Fruit fly (Drosophila melanogaster) whole organism, embryonic: ENCODE measurements around the gene CG32816.
A peak's percentile ranks its signal among the peaks of the same experiment; 100 is the strongest.

Experiments
- Blimp-1 ChIP-seq: fragments of 200-800 bp; sonication (Bioruptor generic); optimal IDR thresholded peaks from 3 replicates; lab custom pipeline; 2018; ENCODE audit warnings: missing biosample characterization, missing genetic modification characterization, mild to moderate bottlenecking, moderate library complexity, missing genetic modification reagents
- CG11247 ChIP-seq: fragments of 200-800 bp; sonication (Bioruptor generic); IDR thresholded peaks from 2 replicates; pipeline ENCODE4 v1.3.6; 2022; ENCODE audit warnings: missing biosample characterization, missing genetic modification characterization
- CG11504 ChIP-seq: fragments of 200-800 bp; sonication (Bioruptor generic); optimal IDR thresholded peaks from 3 replicates; lab custom pipeline; 2019; ENCODE audit warnings: missing biosample characterization, mild to moderate bottlenecking, missing genetic modification characterization, moderate library complexity
- CG12236 ChIP-seq: fragments of 200-800 bp; sonication (Bioruptor generic); optimal IDR thresholded peaks from 2 replicates; lab custom pipeline; 2016; ENCODE audit warnings: missing biosample characterization, missing genetic modification characterization
- CG12299 ChIP-seq: fragments of 200-800 bp; sonication (Bioruptor generic); optimal IDR thresholded peaks from 2 replicates; lab custom pipeline; 2018; ENCODE audit warnings: missing biosample characterization, mild to moderate bottlenecking, missing genetic modification characterization
- CG12391 ChIP-seq: fragments of 200-800 bp; sonication (Bioruptor generic); optimal IDR thresholded peaks from 3 replicates; lab custom pipeline; 2018; ENCODE audit warnings: missing biosample characterization, mild to moderate bottlenecking, missing genetic modification characterization, moderate library complexity
- CG13123 ChIP-seq: fragments of 200-800 bp; sonication (Bioruptor generic); optimal IDR thresholded peaks from 2 replicates; lab custom pipeline; 2016; ENCODE audit warnings: missing biosample characterization, missing genetic modification characterization
- CG14710 ChIP-seq: fragments of 200-800 bp; sonication (Bioruptor generic); optimal IDR thresholded peaks from 3 replicates; lab custom pipeline; 2019; ENCODE audit warnings: missing biosample characterization, mild to moderate bottlenecking, missing genetic modification characterization, moderate library complexity
- CG15696 ChIP-seq: fragments of 200-800 bp; sonication (Bioruptor generic); optimal IDR thresholded peaks from 2 replicates; lab custom pipeline; 2019; ENCODE audit warnings: missing biosample characterization, mild to moderate bottlenecking, missing genetic modification characterization, moderate library complexity
- CG18619 ChIP-seq: fragments of 200-800 bp; sonication (Bioruptor generic); optimal IDR thresholded peaks from 3 replicates; lab custom pipeline; 2017; ENCODE audit warnings: missing biosample characterization, mild to moderate bottlenecking, missing genetic modification characterization
- CG2712 ChIP-seq: fragments of 200-800 bp; optimal IDR thresholded peaks from 3 replicates; lab custom pipeline; 2019; ENCODE audit warnings: missing biosample characterization, mild to moderate bottlenecking, missing genetic modification characterization, moderate library complexity
- CG4424 ChIP-seq: fragments of 200-800 bp; sonication (Bioruptor generic); optimal IDR thresholded peaks from 3 replicates; lab custom pipeline; 2016; ENCODE audit warnings: missing biosample characterization, missing genetic modification characterization
- CG4730 ChIP-seq: fragments of 200-800 bp; sonication (Bioruptor generic); IDR thresholded peaks from 2 replicates; pipeline ENCODE4 v1.3.6; 2022; ENCODE audit warnings: missing biosample characterization, missing genetic modification characterization
- CG6272 ChIP-seq: fragments of 200-800 bp; sonication (Bioruptor generic); IDR thresholded peaks from 2 replicates; pipeline ENCODE4 v1.3.6; 2022; ENCODE audit warnings: missing biosample characterization, missing genetic modification characterization
- CG6683 ChIP-seq: fragments of 200-800 bp; sonication (Bioruptor generic); optimal IDR thresholded peaks from 2 replicates; lab custom pipeline; 2017; ENCODE audit warnings: missing biosample characterization, mild to moderate bottlenecking, missing genetic modification characterization, missing genetic modification reagents
- CG6791 ChIP-seq: fragments of 200-800 bp; sonication (Bioruptor generic); IDR thresholded peaks from 3 replicates; pipeline ENCODE4 v1.3.6; 2022; ENCODE audit warnings: missing biosample characterization, missing genetic modification characterization; ENCODE audit not compliant: partially characterized antibody
- CG7556 ChIP-seq: fragments of 200-800 bp; sonication (Bioruptor generic); optimal IDR thresholded peaks from 2 replicates; lab custom pipeline; 2017; ENCODE audit warnings: missing biosample characterization, mild to moderate bottlenecking, missing genetic modification characterization
- CG8944 ChIP-seq: fragments of 200-800 bp; sonication (Bioruptor generic); optimal IDR thresholded peaks from 3 replicates; lab custom pipeline; 2016; ENCODE audit warnings: missing biosample characterization, missing genetic modification characterization
- CG9437 ChIP-seq: fragments of 200-800 bp; sonication (Bioruptor generic); optimal IDR thresholded peaks from 2 replicates; lab custom pipeline; 2018; ENCODE audit warnings: missing biosample characterization, mild to moderate bottlenecking, missing genetic modification characterization
- Deaf1 ChIP-seq: fragments of 200-800 bp; optimal IDR thresholded peaks from 3 replicates; lab custom pipeline; 2019; ENCODE audit warnings: missing biosample characterization, mild to moderate bottlenecking, missing genetic modification characterization, moderate library complexity
- HmgZ ChIP-seq: fragments of 200-800 bp; sonication (Bioruptor generic); optimal IDR thresholded peaks from 2 replicates; lab custom pipeline; 2018; ENCODE audit warnings: missing biosample characterization, mild to moderate bottlenecking, missing genetic modification characterization
- Kr ChIP-seq: fragments of 200-800 bp; sonication (Bioruptor generic); optimal IDR thresholded peaks from 2 replicates; lab custom pipeline; 2017; ENCODE audit warnings: missing biosample characterization, mild to moderate bottlenecking, missing genetic modification characterization
- MTF-1 ChIP-seq: fragments of 200-800 bp; sonication (Bioruptor generic); optimal IDR thresholded peaks from 2 replicates; lab custom pipeline; 2018; ENCODE audit warnings: missing biosample characterization, mild to moderate bottlenecking, missing genetic modification characterization, borderline replicate concordance
- Med ChIP-seq: fragments of 200-800 bp; sonication (Bioruptor generic); peaks from one replicate; lab custom pipeline; 2016; ENCODE audit warnings: missing biosample characterization, missing genetic modification characterization, mild to moderate bottlenecking, inconsistent platforms, moderate library complexity
- Mrtf ChIP-seq: fragments of 200-800 bp; sonication (Bioruptor generic); IDR thresholded peaks from 3 replicates; pipeline ENCODE4 v1.3.6; 2022; ENCODE audit warnings: missing biosample characterization, missing genetic modification characterization
- Neu2 ChIP-seq: fragments of 200-800 bp; sonication (Bioruptor generic); optimal IDR thresholded peaks from 3 replicates; lab custom pipeline; 2016; ENCODE audit warnings: missing biosample characterization, missing genetic modification characterization, borderline replicate concordance
- Pdp1 ChIP-seq, 2 experiments: fragments of 200-800 bp; sonication (Bioruptor generic); optimal IDR thresholded peaks; 3 replicates each; lab custom pipeline; 2016; ENCODE audit warnings: missing biosample characterization in 2 of 2, missing genetic modification characterization in 2 of 2, mild to moderate bottlenecking in 1 of 2, moderate library complexity in 1 of 2
- Taf1 ChIP-seq: fragments of 200-800 bp; sonication (Bioruptor generic); IDR thresholded peaks from 2 replicates; pipeline ENCODE4 v1.3.6; 2022; ENCODE audit warnings: missing biosample characterization, missing genetic modification characterization
- al ChIP-seq: fragments of 200-800 bp; sonication (Bioruptor generic); IDR thresholded peaks from 2 replicates; pipeline ENCODE4 v1.3.6; 2022; ENCODE audit warnings: missing biosample characterization, missing genetic modification characterization
- ara ChIP-seq: fragments of 200-800 bp; sonication (Bioruptor generic); IDR thresholded peaks from 2 replicates; pipeline ENCODE4 v1.3.6; 2022; ENCODE audit warnings: missing biosample characterization, missing genetic modification characterization
- dimm ChIP-seq: fragments of 200-800 bp; sonication (Bioruptor generic); IDR thresholded peaks from 2 replicates; pipeline ENCODE4 v1.3.6; 2022; ENCODE audit warnings: missing biosample characterization, missing genetic modification characterization
- dmrt11E ChIP-seq: fragments of 200-800 bp; sonication (Bioruptor generic); optimal IDR thresholded peaks from 3 replicates; lab custom pipeline; 2018; ENCODE audit warnings: missing biosample characterization, mild to moderate bottlenecking, missing genetic modification characterization, moderate library complexity
- gsb-n ChIP-seq: fragments of 200-800 bp; sonication (Bioruptor generic); optimal IDR thresholded peaks from 3 replicates; lab custom pipeline; 2018; ENCODE audit warnings: missing biosample characterization, mild to moderate bottlenecking, missing genetic modification characterization
- h ChIP-seq: fragments of >200 bp; optimal IDR thresholded peaks from 2 replicates; lab custom pipeline; 2017
- jumu ChIP-seq: fragments of 200-800 bp; sonication (Bioruptor generic); optimal IDR thresholded peaks from 3 replicates; lab custom pipeline; 2016; ENCODE audit warnings: missing biosample characterization, missing genetic modification characterization
- kah ChIP-seq: fragments of 200-800 bp; sonication (Bioruptor generic); optimal IDR thresholded peaks from 2 replicates; lab custom pipeline; 2018; ENCODE audit warnings: missing biosample characterization, mild to moderate bottlenecking, missing genetic modification characterization
- ken ChIP-seq: fragments of 200-800 bp; sonication (Bioruptor generic); IDR thresholded peaks from 3 replicates; pipeline ENCODE4 v1.3.6; 2022; ENCODE audit warnings: missing biosample characterization, missing genetic modification characterization
- maf-S ChIP-seq: fragments of 200-800 bp; sonication (Bioruptor generic); optimal IDR thresholded peaks from 2 replicates; lab custom pipeline; 2016; ENCODE audit warnings: missing biosample characterization, missing genetic modification characterization
- onecut ChIP-seq: fragments of 200-800 bp; sonication (Bioruptor generic); IDR thresholded peaks from 2 replicates; pipeline ENCODE4 v1.3.6; 2022; ENCODE audit warnings: missing biosample characterization, missing genetic modification characterization
- peb ChIP-seq: fragments of 200-800 bp; sonication (Bioruptor generic); IDR thresholded peaks from 2 replicates; pipeline ENCODE4 v1.3.6; 2022; ENCODE audit warnings: missing biosample characterization, missing genetic modification characterization
- run ChIP-seq: fragments of 200-800 bp; sonication (Bioruptor generic); optimal IDR thresholded peaks from 3 replicates; lab custom pipeline; 2018; ENCODE audit warnings: missing biosample characterization, mild to moderate bottlenecking, missing genetic modification characterization
- salm ChIP-seq: fragments of 200-800 bp; sonication (Bioruptor generic); optimal IDR thresholded peaks from 2 replicates; lab custom pipeline; 2018; ENCODE audit warnings: missing biosample characterization, mild to moderate bottlenecking, missing genetic modification characterization
- schlank ChIP-seq: fragments of 200-800 bp; sonication (Bioruptor generic); optimal IDR thresholded peaks from 2 replicates; lab custom pipeline; 2018; ENCODE audit warnings: missing biosample characterization, mild to moderate bottlenecking, missing genetic modification characterization
- sima ChIP-seq: fragments of 200-800 bp; sonication (Bioruptor generic); optimal IDR thresholded peaks from 2 replicates; lab custom pipeline; 2016; ENCODE audit warnings: missing biosample characterization, missing genetic modification characterization
- slbo ChIP-seq: fragments of 200-800 bp; sonication (Bioruptor generic); IDR thresholded peaks from 2 replicates; pipeline ENCODE4 v1.3.6; 2022; ENCODE audit warnings: missing biosample characterization, missing genetic modification characterization
- unpg ChIP-seq: fragments of 200-800 bp; sonication (Bioruptor generic); optimal IDR thresholded peaks from 3 replicates; lab custom pipeline; 2018; ENCODE audit warnings: missing biosample characterization, mild to moderate bottlenecking, missing genetic modification characterization, moderate library complexity

The CG32816 gene

dm6 chrX:476230-477143 is 6.0 kb upstream of the CG32816 start, which contains the start of the genes ebo and CG13373 (continued):
- TF ChIP-seq CG6683 (GFP tag; lab: Kevin White, UChicago) (no peak), CG6791 (GFP tag; lab: Robert Waterston, UW) (peak; percentile 54; the same call in 2 of the 3 replicates), schlank (tag; lab: Kevin White, UChicago) (no peak), CG13123 (GFP tag; lab: Kevin White, UChicago) (no peak), h (lab: Kevin White, UChicago) (no peak), CG8944 (GFP tag; lab: Kevin White, UChicago) (no peak), ken (GFP tag; lab: Robert Waterston, UW) (no peak), slbo (GFP tag; lab: Robert Waterston, UW) (peak; percentile 61), Neu2 (GFP tag; lab: Kevin White, UChicago) (no peak), MTF-1 (GFP tag; lab: Kevin White, UChicago) (no peak), dimm (GFP tag; lab: Robert Waterston, UW) (no peak), al (GFP tag; lab: Robert Waterston, UW) (0 out of 2 replicates have a peak, but pooled peaks have one; percentile 17), peb (GFP tag; lab: Robert Waterston, UW) (no peak), Pdp1 (GFP tag; optimal IDR thresholded peaks at IDR 0.05; lab: Kevin White, UChicago) (no peak), CG7556 (GFP tag; lab: Kevin White, UChicago) (no peak), Blimp-1 (GFP tag; lab: Kevin White, UChicago) (no peak), kah (GFP tag; lab: Kevin White, UChicago) (no peak), Kr (GFP tag; lab: Kevin White, UChicago) (no peak), CG12236 (GFP tag; lab: Kevin White, UChicago) (no peak), CG9437 (GFP tag; lab: Kevin White, UChicago) (peak; percentile 8), Deaf1 (tag; lab: Kevin White, UChicago) (no peak), CG4424 (no peak), maf-S (GFP tag; lab: Kevin White, UChicago) (no peak)

dm6 chrX:469235-469634 is 1.3 kb downstream of the CG32816 start, which contains the start of gene Cyp4g1:
Gene Cyp4g1 (minus strand): TSS chrX:469335.
- TF ChIP-seq ara (GFP tag; lab: Robert Waterston, UW) (no peak), CG13123 (GFP tag; lab: Kevin White, UChicago) (no peak), unpg (GFP tag; lab: Kevin White, UChicago) (no peak), CG2712 (tag; lab: Kevin White, UChicago) (no peak), Med (GFP tag; lab: Kevin White, UChicago) (peak; percentile 25), sima (GFP tag; lab: Kevin White, UChicago) (no peak), run (tag; lab: Kevin White, UChicago) (no peak), CG11247 (GFP tag; lab: Robert Waterston, UW) (no peak)

DNA sequence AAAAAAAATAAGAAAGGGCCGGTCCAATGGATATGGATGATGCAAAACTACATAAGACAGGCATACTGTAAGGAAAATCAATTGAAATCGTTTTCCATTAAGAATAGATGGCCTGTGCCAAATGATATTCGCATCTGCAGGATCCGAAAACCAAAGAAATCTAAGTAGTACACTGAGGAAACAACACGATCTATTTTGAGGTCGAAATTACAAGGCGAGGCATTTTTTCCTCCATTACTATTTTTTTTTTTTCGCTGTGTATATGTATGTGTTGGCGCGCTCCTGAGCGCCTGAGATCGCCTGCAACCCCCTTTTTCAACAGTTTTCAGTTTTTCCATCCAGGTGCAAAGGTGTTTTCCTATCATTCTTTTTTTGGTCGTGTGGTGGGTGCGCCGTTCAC is 6.6 kb downstream of the CG32816 start:
- TF ChIP-seq CG4730 (GFP tag; lab: Robert Waterston, UW) (no peak), CG11504 (tag; lab: Kevin White, UChicago) (no peak), CG12391 (tag; lab: Kevin White, UChicago) (no peak), CG6272 (GFP tag; lab: Robert Waterston, UW) (no peak), CG12236 (GFP tag; lab: Kevin White, UChicago) (no peak), CG15696 (tag; lab: Kevin White, UChicago) (peak; percentile 15), CG18619 (no peak), CG12299 (tag; lab: Kevin White, UChicago) (no peak), salm (tag; lab: Kevin White, UChicago) (no peak), dmrt11E (tag; lab: Kevin White, UChicago) (peak; percentile 22), h (lab: Kevin White, UChicago) (no peak), Mrtf (GFP tag; lab: Robert Waterston, UW) (no peak), CG14710 (peak; percentile 11), HmgZ (tag; lab: Kevin White, UChicago) (no peak), Taf1 (no peak), gsb-n (tag; lab: Kevin White, UChicago) (peak; percentile 15), onecut (GFP tag; lab: Robert Waterston, UW) (no peak), jumu (no peak)
